Worm (Caenorhabditis elegans): Measurements from ENCODE around the gene srj-9.
A peak's percentile ranks its signal among the peaks of the same experiment; 100 is the strongest.
"Not testable (repeated sequence)": the region's sequence is repeated elsewhere in the genome, so short reads cannot be mapped to it uniquely, and the experiment has no call there.

srj-9 gene

ce11 chrV:3394065-3394464, 37.7 kb upstream of the srj-9 start:
- TF ChIP-seq ztf-4 (tag; optimal IDR thresholded peaks at IDR 0.05) (no peak), dmd-4 (tag; optimal IDR thresholded peaks at IDR 0.05) (no peak), fos-1 (tag; optimal IDR thresholded peaks at IDR 0.05) (no peak), zag-1 (tag; optimal IDR thresholded peaks at IDR 0.05) (no peak), skn-1 (tag; optimal IDR thresholded peaks at IDR 0.05) (no peak), unc-55 (GFP tag; optimal IDR thresholded peaks at IDR 0.05) (no peak), lin-39 (tag; optimal IDR thresholded peaks at IDR 0.05) (no peak), C34F6.9 (tag; optimal IDR thresholded peaks at IDR 0.05) (no peak), nhr-11 (tag; optimal IDR thresholded peaks at IDR 0.05) (no peak), nhr-12 (tag; optimal IDR thresholded peaks at IDR 0.05) (no peak), nhr-25 (tag; optimal IDR thresholded peaks at IDR 0.05) (no peak)

- TF ChIP-seq snpc-4 (tag; optimal IDR thresholded peaks at IDR 0.05) (no peak), sma-9 (GFP tag; optimal IDR thresholded peaks at IDR 0.05) (peak; percentile 66), sma-9 (tag; optimal IDR thresholded peaks at IDR 0.05) (no peak)
Measured at ce11 chrV:3394694-3395240, 37.0 kb upstream of the srj-9 start, which contains the start of gene T20D4.15. Gene T20D4.15 (minus strand): TSS chrV:3394744.

ce11 chrV:3396765-3397164, 35.0 kb upstream of the srj-9 start, which contains the start of gene T20D4.12:
Gene T20D4.12 (plus strand): TSS chrV:3397065.
- not testable (repeated sequence) for TF ChIP-seq mbf-1 (tag; optimal IDR thresholded peaks at IDR 0.05); ztf-1 (GFP tag; conservative IDR thresholded peaks at IDR 0.05); sma-3 (GFP tag; optimal IDR thresholded peaks at IDR 0.05)

DNA sequence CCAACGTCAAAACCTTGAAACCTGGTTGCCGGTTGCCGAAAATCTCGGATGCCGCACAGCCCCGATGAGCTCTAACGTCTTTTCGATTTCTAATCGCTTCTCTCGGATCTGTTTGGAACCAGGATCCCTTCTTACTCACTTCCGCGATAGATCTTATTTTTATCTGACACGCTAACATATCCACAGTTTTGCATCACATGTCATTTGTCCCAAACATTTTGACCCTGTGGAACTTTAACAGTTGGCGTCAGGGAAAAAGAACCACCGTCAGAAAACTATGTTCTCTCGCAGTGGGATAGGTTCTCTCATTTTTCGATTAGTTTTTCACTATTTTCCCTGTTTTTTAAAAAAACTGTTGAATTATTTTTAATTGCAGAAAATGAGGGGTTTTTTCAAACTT, 33.4 kb upstream of the srj-9 start, which contains the start of gene T20D4.11:
TSS of gene T20D4.11 (plus strand) at position 377 of the 400 bp plus-strand sequence.
- TF ChIP-seq unc-62 (GFP tag; optimal IDR thresholded peaks at IDR 0.05) (no peak), ztf-4 (tag; optimal IDR thresholded peaks at IDR 0.05) (no peak), unc-55 (GFP tag; optimal IDR thresholded peaks at IDR 0.05) (no peak), alr-1 (tag; optimal IDR thresholded peaks at IDR 0.05) (no peak), skn-1 (tag; optimal IDR thresholded peaks at IDR 0.05) (no peak), nhr-21 (tag; optimal IDR thresholded peaks at IDR 0.05) (no peak), lsy-2 (tag; optimal IDR thresholded peaks at IDR 0.05) (peak in 1 of 2 experiments; percentile 32), nhr-23 (tag; optimal IDR thresholded peaks at IDR 0.05) (no peak), fos-1 (tag; optimal IDR thresholded peaks at IDR 0.05) (no peak), blmp-1 (tag; optimal IDR thresholded peaks at IDR 0.05; ENCODE audit: insufficient read depth) (no peak), nhr-25 (tag; optimal IDR thresholded peaks at IDR 0.05) (no peak), ztf-1 (GFP tag; conservative IDR thresholded peaks at IDR 0.05) (no peak), snpc-4 (tag; optimal IDR thresholded peaks at IDR 0.05) (no peak), sma-9 (GFP tag; optimal IDR thresholded peaks at IDR 0.05) (peak; percentile 77), sma-9 (tag; optimal IDR thresholded peaks at IDR 0.05) (no peak), mbf-1 (tag; optimal IDR thresholded peaks at IDR 0.05) (no peak), ceh-82 (tag; optimal IDR thresholded peaks at IDR 0.05) (no peak), C34F6.9 (tag; optimal IDR thresholded peaks at IDR 0.05) (peak; percentile 0)

ce11 chrV:3399952-3400351, 31.8 kb upstream of the srj-9 start, which contains the start of gene T20D4.10:
Gene T20D4.10 (plus strand): TSS chrV:3400252.
- TF ChIP-seq sem-4 (tag; optimal IDR thresholded peaks at IDR 0.05); lin-13 (GFP tag; optimal IDR thresholded peaks at IDR 0.05); elt-3 (tag; optimal IDR thresholded peaks at IDR 0.05): not testable (repeated sequence)

DNA sequence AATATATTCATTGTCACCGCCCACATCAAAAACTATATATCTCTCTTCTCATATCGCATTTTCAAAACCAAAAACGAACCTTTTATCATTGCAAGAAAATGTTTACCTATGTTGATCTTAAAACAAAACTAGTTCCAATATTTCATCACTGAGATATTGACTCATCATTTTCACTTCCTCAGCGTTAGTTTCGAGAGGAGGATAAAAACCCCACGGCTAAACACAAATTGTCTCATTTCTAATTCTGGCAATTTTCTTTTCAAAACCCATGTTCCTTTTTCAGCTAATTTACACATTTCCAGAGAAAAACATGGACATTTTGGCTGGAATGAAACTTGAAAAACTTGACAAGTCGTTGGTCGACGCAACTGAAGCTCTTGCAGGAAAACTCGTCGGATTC, 23.1 kb upstream of the srj-9 start, which contains the start of gene T20D4.7:
TSS of gene T20D4.7 (plus strand) at position 301 of the 400 bp plus-strand sequence.
- TF ChIP-seq nhr-237 (tag; optimal IDR thresholded peaks at IDR 0.05): no peak
- no peak for TF ChIP-seq nhr-21 (tag; optimal IDR thresholded peaks at IDR 0.05)
- no peak for TF ChIP-seq lin-13 (GFP tag; optimal IDR thresholded peaks at IDR 0.05)
- TF ChIP-seq skn-1 (tag; optimal IDR thresholded peaks at IDR 0.05): no peak
- TF ChIP-seq aly-2 (tag; optimal IDR thresholded peaks at IDR 0.05): no peak
- no peak for TF ChIP-seq nhr-129 (tag; optimal IDR thresholded peaks at IDR 0.05)
- TF ChIP-seq ama-1 (optimal IDR thresholded peaks at IDR 0.05): no peak
